Worm (Caenorhabditis elegans) whole organism, L3 larva: ENCODE measurements around the gene F26F12.4.

Experiments used
- ama-1 ChIP-seq: fragments of 150-350 bp; optimal IDR thresholded peaks from 2 replicates; lab custom pipeline; 2018
- ceh-16 ChIP-seq: sonication (generic microtip); optimal IDR thresholded peaks from 2 replicates; lab custom pipeline; 2017; ENCODE audit warnings: missing biosample characterization, missing genetic modification characterization
- fos-1 ChIP-seq: fragments of 150-350 bp; optimal IDR thresholded peaks from 2 replicates; lab custom pipeline; 2014; ENCODE audit warnings: missing biosample characterization, missing genetic modification characterization
- nfya-1 ChIP-seq: sonication (generic microtip); optimal IDR thresholded peaks from 2 replicates; lab custom pipeline; 2017; ENCODE audit warnings: missing genetic modification characterization, mild to moderate bottlenecking, missing compliant biosample characterization, antibody characterized with exemption, moderate library complexity; ENCODE audit not compliant: insufficient read depth
- nhr-11 ChIP-seq: fragments of 150-350 bp; optimal IDR thresholded peaks from 2 replicates; lab custom pipeline; 2014; ENCODE audit warnings: missing biosample characterization, missing genetic modification characterization
- nhr-28 ChIP-seq: fragments of 150-350 bp; optimal IDR thresholded peaks from 2 replicates; lab custom pipeline; 2014; ENCODE audit warnings: missing biosample characterization, missing genetic modification characterization
- pqm-1 ChIP-seq: fragments of 150-350 bp; optimal IDR thresholded peaks from 2 replicates; lab custom pipeline; 2017; ENCODE audit warnings: missing biosample characterization, missing genetic modification characterization, inconsistent platforms
- snpc-4 ChIP-seq: fragments of 150-350 bp; optimal IDR thresholded peaks from 2 replicates; lab custom pipeline; 2014; ENCODE audit warnings: missing biosample characterization, missing genetic modification characterization
- tbx-2 ChIP-seq: sonication (generic microtip); optimal IDR thresholded peaks from 2 replicates; lab custom pipeline; 2016; ENCODE audit warnings: mild to moderate bottlenecking, missing genetic modification characterization, missing compliant biosample characterization

DNA sequence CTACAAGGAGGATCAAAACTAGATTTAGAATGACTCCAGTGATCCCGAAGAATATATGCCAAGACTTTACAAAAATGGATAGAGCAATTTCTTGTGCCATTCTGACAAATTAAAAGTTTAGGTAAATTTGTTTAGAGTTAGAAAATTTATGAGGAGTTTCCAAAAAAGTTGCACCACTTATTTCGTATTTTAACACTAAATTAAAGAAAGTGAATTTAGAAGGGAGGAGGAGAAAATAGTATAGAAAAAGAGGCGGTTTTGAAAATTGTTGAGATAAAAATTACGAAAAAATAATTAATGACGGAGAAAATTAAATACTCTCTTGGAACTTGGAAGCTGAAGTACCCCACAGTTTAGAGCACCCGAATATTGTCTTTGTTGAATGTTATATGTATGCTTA is 37.1 kb upstream of the F26F12.4 start, which contains the start of gene srd-15:
- no peak for TF ChIP-seq pqm-1 (tag; lab: Kevin White, UChicago)
- no peak for TF ChIP-seq tbx-2
- TF ChIP-seq nhr-28 (tag; lab: Kevin White, UChicago): no peak
- no peak for TF ChIP-seq snpc-4 (tag; lab: Kevin White, UChicago)
- no peak for TF ChIP-seq ama-1 (lab: Kevin White, UChicago)
- no peak for TF ChIP-seq fos-1 (tag; lab: Kevin White, UChicago)
- no peak for TF ChIP-seq nfya-1 (tag; lab: Kevin White, UChicago)
- TF ChIP-seq ceh-16: no peak
- no peak for TF ChIP-seq nhr-11
